Fruit fly (Drosophila melanogaster) whole organism, pupa: ENCODE measurements around the gene ND-23.

Experiments
- CG10348 ChIP-seq: fragments of 200-800 bp; sonication (Bioruptor generic); IDR thresholded peaks from 2 replicates; pipeline ENCODE4 v1.3.6; 2022; ENCODE audit warnings: missing biosample characterization, missing genetic modification characterization
- CG12605 ChIP-seq: fragments of 200-800 bp; sonication (Bioruptor generic); IDR thresholded peaks from 2 replicates; pipeline ENCODE4 v1.3.6; 2022; ENCODE audit warnings: missing biosample characterization, missing genetic modification characterization
- CG13204 ChIP-seq: fragments of 200-800 bp; sonication (Bioruptor generic); optimal IDR thresholded peaks from 2 replicates; lab custom pipeline; 2018; ENCODE audit warnings: missing biosample characterization, mild to moderate bottlenecking, missing genetic modification characterization, moderate library complexity
- CG14655 ChIP-seq: fragments of 200-800 bp; sonication (Bioruptor generic); optimal IDR thresholded peaks from 3 replicates; lab custom pipeline; 2017; ENCODE audit warnings: mild to moderate bottlenecking, missing biosample characterization, missing genetic modification reagents, missing genetic modification characterization
- CG15710 ChIP-seq: fragments of 200-800 bp; sonication (Bioruptor generic); optimal IDR thresholded peaks from 2 replicates; lab custom pipeline; 2018; ENCODE audit warnings: missing biosample characterization, mild to moderate bottlenecking, missing genetic modification characterization, moderate library complexity
- CG17806 ChIP-seq: fragments of 200-800 bp; sonication (Bioruptor generic); optimal IDR thresholded peaks from 2 replicates; lab custom pipeline; 2018; ENCODE audit warnings: missing biosample characterization, mild to moderate bottlenecking, missing genetic modification characterization, moderate library complexity
- CG32121 ChIP-seq: fragments of 200-800 bp; sonication (Bioruptor generic); IDR thresholded peaks from 2 replicates; pipeline ENCODE4 v1.3.6; 2022; ENCODE audit warnings: missing biosample characterization, missing genetic modification characterization
- CG34367 ChIP-seq: fragments of 200-800 bp; sonication (Bioruptor generic); optimal IDR thresholded peaks from 2 replicates; lab custom pipeline; 2018; ENCODE audit warnings: missing biosample characterization, mild to moderate bottlenecking, missing genetic modification characterization
- CG4496 ChIP-seq: fragments of 200-800 bp; sonication (Bioruptor generic); IDR thresholded peaks from 3 replicates; pipeline ENCODE4 v1.3.6; 2022; ENCODE audit warnings: missing biosample characterization, missing genetic modification characterization
- CG8159 ChIP-seq: fragments of 200-800 bp; sonication (Bioruptor generic); optimal IDR thresholded peaks from 3 replicates; lab custom pipeline; 2018; ENCODE audit warnings: missing biosample characterization, mild to moderate bottlenecking, missing genetic modification characterization, moderate library complexity
- CG8301 ChIP-seq: fragments of 200-800 bp; sonication (Bioruptor generic); optimal IDR thresholded peaks from 2 replicates; lab custom pipeline; 2018; ENCODE audit warnings: missing biosample characterization, mild to moderate bottlenecking, missing genetic modification characterization
- CG9948 ChIP-seq: fragments of 200-800 bp; sonication (Bioruptor generic); optimal IDR thresholded peaks from 2 replicates; lab custom pipeline; 2018; ENCODE audit warnings: missing biosample characterization, mild to moderate bottlenecking, missing genetic modification characterization, moderate library complexity
- D1 ChIP-seq: fragments of 200-800 bp; sonication (Bioruptor generic); optimal IDR thresholded peaks from 2 replicates; lab custom pipeline; 2018; ENCODE audit warnings: missing biosample characterization, mild to moderate bottlenecking, missing genetic modification characterization, moderate library complexity
- EcR ChIP-seq: fragments of 200-800 bp; sonication (Bioruptor generic); optimal IDR thresholded peaks from 3 replicates; lab custom pipeline; 2019; ENCODE audit warnings: missing biosample characterization, missing genetic modification characterization, mild to moderate bottlenecking, moderate library complexity, missing genetic modification reagents
- Ets98B ChIP-seq: fragments of 200-800 bp; sonication (Bioruptor generic); IDR thresholded peaks from 2 replicates; pipeline ENCODE4 v1.3.6; 2022; ENCODE audit warnings: missing biosample characterization, missing genetic modification characterization
- Pif1A ChIP-seq: fragments of 200-800 bp; sonication (Bioruptor generic); optimal IDR thresholded peaks from 3 replicates; lab custom pipeline; 2016; ENCODE audit warnings: missing biosample characterization, missing genetic modification characterization
- Pif1B ChIP-seq: fragments of 200-800 bp; sonication (Bioruptor generic); optimal IDR thresholded peaks from 3 replicates; lab custom pipeline; 2016; ENCODE audit warnings: missing biosample characterization, missing genetic modification characterization
- Snoo ChIP-seq: fragments of 200-800 bp; sonication (Bioruptor generic); optimal IDR thresholded peaks from 3 replicates; lab custom pipeline; 2017; ENCODE audit warnings: missing biosample characterization, mild to moderate bottlenecking, missing genetic modification characterization, inconsistent platforms
- fd96Ca ChIP-seq: fragments of 200-800 bp; sonication (Bioruptor generic); IDR thresholded peaks from 3 replicates; pipeline ENCODE4 v1.3.6; 2022; ENCODE audit warnings: missing biosample characterization, missing genetic modification characterization
- gl ChIP-seq: fragments of 200-800 bp; sonication (Bioruptor generic); optimal IDR thresholded peaks from 2 replicates; lab custom pipeline; 2018; ENCODE audit warnings: missing biosample characterization, mild to moderate bottlenecking, missing genetic modification characterization
- rn ChIP-seq: fragments of 200-800 bp; sonication (Bioruptor generic); IDR thresholded peaks from 2 replicates; pipeline ENCODE4 v1.3.6; 2022; ENCODE audit warnings: missing biosample characterization, missing genetic modification characterization

The ND-23 gene

DNA sequence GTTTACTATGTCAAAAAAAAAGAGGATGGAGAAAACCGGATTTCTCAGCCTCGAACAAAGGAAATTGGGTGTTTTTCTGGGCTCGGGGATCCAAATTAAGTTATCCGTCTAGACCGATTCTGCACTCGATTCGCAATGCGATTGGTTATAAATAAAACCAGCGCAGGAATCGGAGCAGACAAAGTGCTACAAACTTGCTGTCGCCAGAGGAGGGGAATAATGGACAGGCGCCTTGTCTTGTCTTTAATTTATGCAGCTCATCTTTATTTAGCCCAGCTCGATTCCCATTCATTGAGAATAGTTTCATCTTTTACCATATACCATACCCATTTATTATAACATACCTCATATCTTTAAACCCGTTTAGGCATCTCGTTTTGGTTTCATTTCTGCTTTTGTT lies 32.2 kb downstream of the ND-23 start:
- no peak for TF ChIP-seq CG13204 (GFP tag; lab: Kevin White, UChicago)
- no peak for TF ChIP-seq CG17806 (tag; lab: Kevin White, UChicago)
- no peak for TF ChIP-seq Ets98B
- TF ChIP-seq rn (GFP tag; lab: Robert Waterston, UW): no peak
- no peak for TF ChIP-seq CG15710 (tag; lab: Kevin White, UChicago)
- no peak for TF ChIP-seq Pif1A (GFP tag; lab: Kevin White, UChicago)
- TF ChIP-seq CG34367 (tag; lab: Kevin White, UChicago): no peak
- TF ChIP-seq CG9948: no peak
- TF ChIP-seq CG10348 (GFP tag; lab: Robert Waterston, UW): no peak
- no peak for TF ChIP-seq CG8159 (tag; lab: Kevin White, UChicago)
- no peak for TF ChIP-seq CG8301
- TF ChIP-seq CG12605: no peak
- TF ChIP-seq fd96Ca (GFP tag; lab: Robert Waterston, UW): no peak
- no peak for TF ChIP-seq CG14655 (GFP tag; lab: Kevin White, UChicago)
- no peak for TF ChIP-seq CG4496
- TF ChIP-seq Snoo: no peak
- no peak for TF ChIP-seq gl (tag; lab: Kevin White, UChicago)
- TF ChIP-seq EcR (GFP tag; lab: Kevin White, UChicago): no peak

dm6 chr3R:15803502-15804461 lies 33.1 kb downstream of the ND-23 start, which contains the start of gene alpha-Man-IIb:
Gene alpha-Man-IIb, plus strand, starts transcription at chr3R:15804248.
- no peak for TF ChIP-seq CG13204 (GFP tag; lab: Kevin White, UChicago)
- no peak for TF ChIP-seq fd96Ca (GFP tag; lab: Robert Waterston, UW)
- no peak for TF ChIP-seq Snoo
- TF ChIP-seq EcR (GFP tag; lab: Kevin White, UChicago): no peak
- 0 out of 3 replicates have a peak, but pooled peaks have one; percentile 40 for TF ChIP-seq CG4496
- TF ChIP-seq Ets98B: peak; percentile 19; the same call in 1 of the 2 replicates
- no peak for TF ChIP-seq Pif1B (GFP tag; lab: Kevin White, UChicago)
- TF ChIP-seq, all 21 proteins: peak for 2

dm6 chr3R:15802006-15802405 lies 34.9 kb downstream of the ND-23 start, which contains the start of gene CG9593:
Gene CG9593, plus strand, starts transcription at chr3R:15802275.
- TF ChIP-seq CG34367 (tag; lab: Kevin White, UChicago): no peak
- no peak for TF ChIP-seq CG4496
- no peak for TF ChIP-seq fd96Ca (GFP tag; lab: Robert Waterston, UW)
- TF ChIP-seq D1: no peak
- TF ChIP-seq rn (GFP tag; lab: Robert Waterston, UW): no peak
- TF ChIP-seq CG10348 (GFP tag; lab: Robert Waterston, UW): no peak
- no peak for TF ChIP-seq CG8301
- no peak for TF ChIP-seq Snoo
- no peak for TF ChIP-seq CG17806 (tag; lab: Kevin White, UChicago)
- no peak for TF ChIP-seq CG12605
- TF ChIP-seq CG15710 (tag; lab: Kevin White, UChicago): no peak
- no peak for TF ChIP-seq CG14655 (GFP tag; lab: Kevin White, UChicago)
- TF ChIP-seq CG8159 (tag; lab: Kevin White, UChicago): no peak
- TF ChIP-seq Pif1B (GFP tag; lab: Kevin White, UChicago): no peak
- no peak for TF ChIP-seq CG13204 (GFP tag; lab: Kevin White, UChicago)

DNA sequence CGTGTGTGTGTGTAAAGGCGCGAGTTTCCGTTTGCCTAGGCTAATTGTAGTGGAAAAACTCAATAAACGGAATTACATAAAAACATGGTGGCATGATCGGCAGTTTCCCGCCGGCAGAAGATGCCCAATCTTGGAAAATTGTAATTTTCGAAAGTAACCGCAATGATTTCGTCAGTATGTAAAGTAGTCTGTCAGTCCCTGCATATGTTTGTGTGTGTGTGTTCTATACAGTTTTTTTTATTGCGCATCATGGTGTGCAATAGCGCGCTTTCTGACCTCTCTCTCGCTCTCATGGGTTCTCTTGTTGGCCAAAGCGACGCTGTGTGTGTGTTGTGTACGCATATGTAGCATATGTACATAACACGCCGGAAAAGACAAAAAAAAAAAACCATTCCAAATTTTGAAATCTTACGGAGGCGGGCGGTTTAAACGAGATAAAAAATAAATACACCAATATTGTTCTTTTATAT lies 42.6 kb downstream of the ND-23 start:
- no peak for TF ChIP-seq CG12605
- peak; percentile 45; the same call in 1 of the 3 replicates for TF ChIP-seq fd96Ca (GFP tag; lab: Robert Waterston, UW)
- TF ChIP-seq gl (tag; lab: Kevin White, UChicago): peak; percentile 23
- peak; percentile 28; the same call in 1 of the 2 replicates for TF ChIP-seq Ets98B
- no peak for TF ChIP-seq Snoo
- no peak for TF ChIP-seq rn (GFP tag; lab: Robert Waterston, UW)
- TF ChIP-seq CG10348 (GFP tag; lab: Robert Waterston, UW): no peak
- TF ChIP-seq D1: no peak
- no peak for TF ChIP-seq CG8159 (tag; lab: Kevin White, UChicago)
- peak; percentile 42 for TF ChIP-seq Pif1B (GFP tag; lab: Kevin White, UChicago)
- peak; percentile 32 for TF ChIP-seq CG34367 (tag; lab: Kevin White, UChicago)
- peak; percentile 17 for TF ChIP-seq CG13204 (GFP tag; lab: Kevin White, UChicago)
- no peak for TF ChIP-seq CG17806 (tag; lab: Kevin White, UChicago)
- TF ChIP-seq CG9948: no peak
- TF ChIP-seq CG14655 (GFP tag; lab: Kevin White, UChicago): no peak
- TF ChIP-seq CG32121 (GFP tag; lab: Robert Waterston, UW): no peak; the same call in none of the 2 replicates
- no peak for TF ChIP-seq Pif1A (GFP tag; lab: Kevin White, UChicago)
- TF ChIP-seq EcR (GFP tag; lab: Kevin White, UChicago): no peak
- peak; percentile 21 for TF ChIP-seq CG15710 (tag; lab: Kevin White, UChicago)
- peak; percentile 32 for TF ChIP-seq CG8301
- TF ChIP-seq CG4496: peak; percentile 70; the same call in 2 of the 3 replicates

- TF ChIP-seq CG17806 (tag; lab: Kevin White, UChicago) (no peak), CG34367 (tag; lab: Kevin White, UChicago) (peak; percentile 4), CG10348 (GFP tag; lab: Robert Waterston, UW) (no peak), rn (GFP tag; lab: Robert Waterston, UW) (0 out of 2 replicates have a peak, but pooled peaks have one; percentile 18), CG12605 (0 out of 2 replicates have a peak, but pooled peaks have one; percentile 22), CG15710 (tag; lab: Kevin White, UChicago) (peak; percentile 31), gl (tag; lab: Kevin White, UChicago) (peak; percentile 56), Pif1B (GFP tag; lab: Kevin White, UChicago) (peak; percentile 63), D1 (no peak), fd96Ca (GFP tag; lab: Robert Waterston, UW) (peak; percentile 39; the same call in 1 of the 3 replicates), CG9948 (no peak), CG4496 (peak; percentile 72; the same call in 2 of the 3 replicates), Snoo (peak; percentile 58), CG14655 (GFP tag; lab: Kevin White, UChicago) (no peak), Ets98B (peak; percentile 51), CG32121 (GFP tag; lab: Robert Waterston, UW) (no peak), EcR (GFP tag; lab: Kevin White, UChicago) (no peak), CG13204 (GFP tag; lab: Kevin White, UChicago) (no peak), Pif1A (GFP tag; lab: Kevin White, UChicago) (no peak), CG8301 (no peak), CG8159 (tag; lab: Kevin White, UChicago) (peak; percentile 34)
These were observed 43.5 kb downstream of the ND-23 start, which contains the start of gene nsl1 for dm6 chr3R:15793372-15793802. Gene nsl1, plus strand, starts transcription at chr3R:15793782.
